Worm (Caenorhabditis elegans) whole organism, early embryonic: ENCODE results near the gene Y50D4A.6.

Source experiments
- B0310.2 ChIP-seq: sonication (generic microtip); optimal IDR thresholded peaks from 2 replicates; lab custom pipeline; 2016; ENCODE audit warnings: mild to moderate bottlenecking, missing genetic modification characterization, missing compliant biosample characterization
- aly-1 ChIP-seq: sonication (generic microtip); optimal IDR thresholded peaks from 2 replicates; lab custom pipeline; 2016; ENCODE audit warnings: missing genetic modification characterization, missing compliant biosample characterization
- ama-1 ChIP-seq: fragments of 150-350 bp; optimal IDR thresholded peaks from 2 replicates; lab custom pipeline; 2014
- ceh-13 ChIP-seq: fragments of 200-800 bp; sonication (Bioruptor generic); optimal IDR thresholded peaks from 2 replicates; lab custom pipeline; 2018; ENCODE audit warnings: mild to moderate bottlenecking, missing genetic modification characterization, missing compliant biosample characterization
- ceh-36 ChIP-seq: sonication (generic microtip); optimal IDR thresholded peaks from 2 replicates; lab custom pipeline; 2016; ENCODE audit warnings: missing genetic modification characterization, inconsistent platforms, missing compliant biosample characterization
- flt-1 ChIP-seq: fragments of 200-800 bp; sonication (Bioruptor generic); IDR thresholded peaks from 2 replicates; pipeline ENCODE4 v1.3.6; 2022; ENCODE audit warnings: missing genetic modification characterization, missing compliant biosample characterization
- hmbx-1 ChIP-seq: sonication (generic microtip); optimal IDR thresholded peaks from 2 replicates; lab custom pipeline; 2016; ENCODE audit warnings: mild to moderate bottlenecking, missing genetic modification characterization, missing compliant biosample characterization
- hmg-4 ChIP-seq: fragments of 200-800 bp; sonication (Bioruptor generic); optimal IDR thresholded peaks from 2 replicates; lab custom pipeline; 2018; ENCODE audit warnings: mild to moderate bottlenecking, missing genetic modification characterization, missing compliant biosample characterization
- hnd-1 ChIP-seq: sonication (generic microtip); optimal IDR thresholded peaks from 2 replicates; lab custom pipeline; 2016; ENCODE audit warnings: missing genetic modification characterization, missing compliant biosample characterization
- pes-1 ChIP-seq: fragments of 200-800 bp; sonication (Bioruptor generic); IDR thresholded peaks from 2 replicates; pipeline ENCODE4 v1.3.6; 2022; ENCODE audit warnings: missing genetic modification reagents, missing genetic modification characterization, missing compliant biosample characterization
- scrt-1 ChIP-seq: fragments of 200-800 bp; sonication (Bioruptor generic); IDR thresholded peaks from 2 replicates; pipeline ENCODE4 v1.3.6; 2022; ENCODE audit warnings: missing genetic modification characterization, missing compliant biosample characterization
- sea-1 ChIP-seq: fragments of 200-800 bp; sonication (Bioruptor generic); conservative IDR thresholded peaks from 2 replicates; pipeline ENCODE4 v1.3.6; 2022; ENCODE audit warnings: missing genetic modification characterization, missing compliant biosample characterization
- tra-4 ChIP-seq: sonication (generic microtip); optimal IDR thresholded peaks from 2 replicates; lab custom pipeline; 2017; ENCODE audit warnings: missing genetic modification characterization, missing compliant biosample characterization

ce11 chrV:1235355-1235754 lies 36.3 kb upstream of the Y50D4A.6 start, which contains the start of gene madd-2:
- TF ChIP-seq hnd-1 (tag; lab: Kevin White, UChicago) (no peak), pes-1 (no peak), hmg-4 (GFP tag; lab: Kevin White, UChicago) (no peak), tra-4 (tag; lab: Kevin White, UChicago) (no peak), ama-1 (lab: Kevin White, UChicago) (no peak), flt-1 (GFP tag; lab: Robert Waterston, UW) (no peak), sea-1 (no peak), aly-1 (no peak), ceh-36 (tag; lab: Kevin White, UChicago) (no peak), B0310.2 (tag; lab: Kevin White, UChicago) (no peak), ceh-13 (GFP tag; lab: Kevin White, UChicago) (no peak), hmbx-1 (tag; lab: Kevin White, UChicago) (no peak), scrt-1 (GFP tag; lab: Robert Waterston, UW) (no peak)
